Fruit fly (Drosophila melanogaster) whole organism, embryonic: ENCODE results near the gene CG13369.

Source experiments
- CG10366 ChIP-seq: fragments of 200-800 bp; sonication (Bioruptor generic); IDR thresholded peaks from 2 replicates; pipeline ENCODE4 v1.3.6; 2022; ENCODE audit warnings: missing biosample characterization, missing genetic modification characterization
- CG10462 ChIP-seq: fragments of 200-800 bp; sonication (Bioruptor generic); optimal IDR thresholded peaks from 2 replicates; lab custom pipeline; 2016; ENCODE audit warnings: missing biosample characterization, missing genetic modification characterization
- CG10654 ChIP-seq: fragments of 200-800 bp; sonication (Bioruptor generic); optimal IDR thresholded peaks from 2 replicates; lab custom pipeline; 2016; ENCODE audit warnings: missing biosample characterization, missing genetic modification characterization
- CG11085 ChIP-seq: fragments of 200-800 bp; sonication (Bioruptor generic); IDR thresholded peaks from 2 replicates; pipeline ENCODE4 v1.3.6; 2022; ENCODE audit warnings: missing biosample characterization, missing genetic modification characterization
- CG11093 ChIP-seq: fragments of 200-800 bp; sonication (Bioruptor generic); IDR thresholded peaks from 3 replicates; pipeline ENCODE4 v1.3.6; 2022; ENCODE audit warnings: missing biosample characterization, missing genetic modification characterization
- CG11398 ChIP-seq: fragments of 200-800 bp; sonication (Bioruptor generic); optimal IDR thresholded peaks from 2 replicates; lab custom pipeline; 2016; ENCODE audit warnings: missing biosample characterization, missing genetic modification characterization
- CG1233 ChIP-seq: fragments of 200-800 bp; sonication (Bioruptor generic); optimal IDR thresholded peaks from 4 replicates; lab custom pipeline; 2018; ENCODE audit warnings: missing biosample characterization, mild to moderate bottlenecking, missing genetic modification characterization
- CG15011 ChIP-seq: fragments of 200-800 bp; sonication (Bioruptor generic); optimal IDR thresholded peaks from 3 replicates; lab custom pipeline; 2018; ENCODE audit warnings: missing biosample characterization, mild to moderate bottlenecking, missing genetic modification characterization
- CG15601 ChIP-seq: fragments of 200-800 bp; sonication (Bioruptor generic); optimal IDR thresholded peaks from 3 replicates; lab custom pipeline; 2019; ENCODE audit warnings: missing biosample characterization, mild to moderate bottlenecking, missing genetic modification characterization, moderate library complexity
- CG15696 ChIP-seq: fragments of 200-800 bp; sonication (Bioruptor generic); optimal IDR thresholded peaks from 2 replicates; lab custom pipeline; 2019; ENCODE audit warnings: missing biosample characterization, mild to moderate bottlenecking, missing genetic modification characterization, moderate library complexity
- CG1602 ChIP-seq: fragments of 200-800 bp; sonication (Bioruptor generic); optimal IDR thresholded peaks from 3 replicates; lab custom pipeline; 2016; ENCODE audit warnings: missing biosample characterization, missing genetic modification characterization
- CG16813 ChIP-seq: fragments of 200-800 bp; sonication (Bioruptor generic); IDR thresholded peaks from 3 replicates; pipeline ENCODE4 v1.3.6; 2022; ENCODE audit warnings: missing biosample characterization, missing genetic modification characterization; ENCODE audit not compliant: partially characterized antibody
- CG16815 ChIP-seq: fragments of 200-800 bp; sonication (Bioruptor generic); optimal IDR thresholded peaks from 3 replicates; lab custom pipeline; 2017; ENCODE audit warnings: missing biosample characterization, mild to moderate bottlenecking, missing genetic modification characterization
- CG17568 ChIP-seq: fragments of 200-800 bp; sonication (Bioruptor generic); optimal IDR thresholded peaks from 2 replicates; lab custom pipeline; 2018; ENCODE audit warnings: missing biosample characterization, mild to moderate bottlenecking, missing genetic modification characterization, moderate library complexity
- CG34422 ChIP-seq: fragments of 200-800 bp; sonication (Bioruptor generic); IDR thresholded peaks from 3 replicates; pipeline ENCODE4 v1.3.6; 2022; ENCODE audit warnings: missing biosample characterization, missing genetic modification characterization
- CG4282 ChIP-seq: fragments of 200-800 bp; sonication (Bioruptor generic); optimal IDR thresholded peaks from 2 replicates; lab custom pipeline; 2016; ENCODE audit warnings: missing biosample characterization, missing genetic modification characterization
- CG4328 ChIP-seq: fragments of 200-800 bp; sonication (Bioruptor generic); optimal IDR thresholded peaks from 3 replicates; lab custom pipeline; 2017; ENCODE audit warnings: missing biosample characterization, missing genetic modification reagents, missing genetic modification characterization
- CG4360 ChIP-seq: fragments of 200-800 bp; sonication (Bioruptor generic); IDR thresholded peaks from 2 replicates; pipeline ENCODE4 v1.3.6; 2022; ENCODE audit warnings: missing biosample characterization, missing genetic modification characterization
- CG4424 ChIP-seq: fragments of 200-800 bp; sonication (Bioruptor generic); optimal IDR thresholded peaks from 3 replicates; lab custom pipeline; 2016; ENCODE audit warnings: missing biosample characterization, missing genetic modification characterization
- CG4617 ChIP-seq: fragments of 200-800 bp; sonication (Bioruptor generic); optimal IDR thresholded peaks from 3 replicates; lab custom pipeline; 2016; ENCODE audit warnings: missing biosample characterization, missing genetic modification characterization, borderline replicate concordance
- CG4730 ChIP-seq: fragments of 200-800 bp; sonication (Bioruptor generic); IDR thresholded peaks from 2 replicates; pipeline ENCODE4 v1.3.6; 2022; ENCODE audit warnings: missing biosample characterization, missing genetic modification characterization
- CG4854 ChIP-seq: fragments of 200-800 bp; sonication (Bioruptor generic); optimal IDR thresholded peaks from 2 replicates; lab custom pipeline; 2016; ENCODE audit warnings: missing biosample characterization, missing genetic modification characterization, inconsistent platforms
- CG6272 ChIP-seq: fragments of 200-800 bp; sonication (Bioruptor generic); IDR thresholded peaks from 2 replicates; pipeline ENCODE4 v1.3.6; 2022; ENCODE audit warnings: missing biosample characterization, missing genetic modification characterization
- CG8924 ChIP-seq: fragments of 200-800 bp; optimal IDR thresholded peaks from 3 replicates; lab custom pipeline; 2019; ENCODE audit warnings: missing biosample characterization, mild to moderate bottlenecking, missing genetic modification characterization, moderate library complexity
- Doc3 ChIP-seq: fragments of 200-800 bp; sonication (Bioruptor generic); IDR thresholded peaks from 3 replicates; pipeline ENCODE4 v1.3.6; 2022; ENCODE audit warnings: missing biosample characterization, missing genetic modification characterization; ENCODE audit not compliant: partially characterized antibody
- Dp ChIP-seq: fragments of 200-800 bp; sonication (Bioruptor generic); optimal IDR thresholded peaks from 2 replicates; lab custom pipeline; 2018; ENCODE audit warnings: missing biosample characterization, mild to moderate bottlenecking, missing genetic modification characterization, moderate library complexity
- Fer3 ChIP-seq: fragments of 200-800 bp; sonication (Bioruptor generic); optimal IDR thresholded peaks from 2 replicates; lab custom pipeline; 2018; ENCODE audit warnings: missing biosample characterization, mild to moderate bottlenecking, missing genetic modification characterization, moderate library complexity
- Gug ChIP-seq: fragments of 200-800 bp; sonication (Bioruptor generic); IDR thresholded peaks from 4 replicates; pipeline ENCODE4 v1.3.6; 2022; ENCODE audit warnings: missing biosample characterization, missing genetic modification characterization
- HmgZ ChIP-seq: fragments of 200-800 bp; sonication (Bioruptor generic); optimal IDR thresholded peaks from 2 replicates; lab custom pipeline; 2018; ENCODE audit warnings: missing biosample characterization, mild to moderate bottlenecking, missing genetic modification characterization
- MESR4 ChIP-seq: fragments of 200-800 bp; sonication (Bioruptor generic); optimal IDR thresholded peaks from 2 replicates; lab custom pipeline; 2018; ENCODE audit warnings: missing biosample characterization, mild to moderate bottlenecking, missing genetic modification characterization, moderate library complexity
- NfI ChIP-seq: fragments of 200-800 bp; sonication (Bioruptor generic); optimal IDR thresholded peaks from 3 replicates; lab custom pipeline; 2018; ENCODE audit warnings: missing biosample characterization, mild to moderate bottlenecking, missing genetic modification characterization, moderate library complexity
- Rfx ChIP-seq: fragments of 200-800 bp; sonication (Bioruptor generic); IDR thresholded peaks from 2 replicates; pipeline ENCODE4 v1.3.6; 2022; ENCODE audit warnings: missing biosample characterization, missing genetic modification characterization
- Side ChIP-seq: fragments of 200-800 bp; sonication (Bioruptor generic); optimal IDR thresholded peaks from 2 replicates; lab custom pipeline; 2016; ENCODE audit warnings: missing biosample characterization, missing genetic modification characterization
- Sin3A ChIP-seq: fragments of >200 bp; optimal IDR thresholded peaks from 2 replicates; lab custom pipeline; 2018
- TFAM ChIP-seq: fragments of 200-800 bp; sonication (Bioruptor generic); optimal IDR thresholded peaks from 2 replicates; lab custom pipeline; 2017; ENCODE audit warnings: missing biosample characterization, missing genetic modification characterization, inconsistent platforms
- Usf ChIP-seq: fragments of 200-800 bp; sonication (Bioruptor generic); optimal IDR thresholded peaks from 2 replicates; lab custom pipeline; 2017; ENCODE audit warnings: missing genotype, missing biosample characterization, missing genetic modification characterization
- Vsx1 ChIP-seq: fragments of 200-800 bp; sonication (Bioruptor generic); optimal IDR thresholded peaks from 2 replicates; lab custom pipeline; 2017; ENCODE audit warnings: missing biosample characterization, mild to moderate bottlenecking, missing genetic modification characterization, missing genetic modification reagents
- chn ChIP-seq: fragments of 200-800 bp; sonication (Bioruptor generic); optimal IDR thresholded peaks from 2 replicates; lab custom pipeline; 2016; ENCODE audit warnings: missing biosample characterization, missing genetic modification characterization
- crp ChIP-seq, 2 experiments: fragments of 200-800 bp; sonication (Bioruptor generic); optimal IDR thresholded peaks; 2 replicates in 1 of 2; 3 replicates in 1 of 2; lab custom pipeline; 2017; ENCODE audit warnings: missing biosample characterization in 2 of 2, missing genetic modification characterization in 2 of 2, mild to moderate bottlenecking in 1 of 2, moderate library complexity in 1 of 2
- disco-r ChIP-seq: fragments of 200-800 bp; sonication (Bioruptor generic); optimal IDR thresholded peaks from 2 replicates; lab custom pipeline; 2016; ENCODE audit warnings: missing biosample characterization, missing genetic modification characterization
- dmrt11E ChIP-seq: fragments of 200-800 bp; sonication (Bioruptor generic); optimal IDR thresholded peaks from 3 replicates; lab custom pipeline; 2018; ENCODE audit warnings: missing biosample characterization, mild to moderate bottlenecking, missing genetic modification characterization, moderate library complexity
- emc ChIP-seq: fragments of 200-800 bp; sonication (Bioruptor generic); optimal IDR thresholded peaks from 2 replicates; lab custom pipeline; 2016; ENCODE audit warnings: missing biosample characterization, missing genetic modification characterization
- h ChIP-seq: fragments of >200 bp; optimal IDR thresholded peaks from 2 replicates; lab custom pipeline; 2017
- inv ChIP-seq: fragments of 200-800 bp; sonication (Bioruptor generic); IDR thresholded peaks from 2 replicates; pipeline ENCODE4 v1.3.6; 2022; ENCODE audit warnings: missing biosample characterization, missing genetic modification characterization; ENCODE audit not compliant: partially characterized antibody
- kah ChIP-seq: fragments of 200-800 bp; sonication (Bioruptor generic); optimal IDR thresholded peaks from 2 replicates; lab custom pipeline; 2018; ENCODE audit warnings: missing biosample characterization, mild to moderate bottlenecking, missing genetic modification characterization
- klu ChIP-seq: fragments of 200-800 bp; sonication (Bioruptor generic); IDR thresholded peaks from 2 replicates; pipeline ENCODE4 v1.3.6; 2022; ENCODE audit warnings: missing biosample characterization, missing genetic modification characterization
- pita ChIP-seq: fragments of 200-800 bp; sonication (Bioruptor generic); optimal IDR thresholded peaks from 2 replicates; lab custom pipeline; 2017; ENCODE audit warnings: missing biosample characterization, mild to moderate bottlenecking, missing genetic modification characterization
- slou ChIP-seq: fragments of 200-800 bp; sonication (Bioruptor generic); optimal IDR thresholded peaks from 3 replicates; lab custom pipeline; 2016; ENCODE audit warnings: missing biosample characterization, missing genetic modification characterization
- sug ChIP-seq: fragments of 200-800 bp; optimal IDR thresholded peaks from 2 replicates; lab custom pipeline; 2019; ENCODE audit warnings: missing biosample characterization, mild to moderate bottlenecking, missing genetic modification characterization, moderate library complexity
- tin ChIP-seq: fragments of 200-800 bp; sonication (Bioruptor generic); optimal IDR thresholded peaks from 3 replicates; lab custom pipeline; 2016; ENCODE audit warnings: missing biosample characterization, missing genetic modification characterization
- zfh2 ChIP-seq: fragments of 200-800 bp; sonication (Bioruptor generic); optimal IDR thresholded peaks from 2 replicates; lab custom pipeline; 2016; ENCODE audit warnings: missing biosample characterization, missing genetic modification characterization

The CG13369 gene

dm6 chrX:621132-621555 is 2.1 kb upstream of the CG13369 start, which contains the start of the genes CG13365 and Vsp37A (continued):
- TF ChIP-seq CG15601 (tag; lab: Kevin White, UChicago) (peak; percentile 38), CG17568 (GFP tag; lab: Kevin White, UChicago) (no peak), CG10462 (GFP tag; lab: Kevin White, UChicago) (no peak), Fer3 (tag; lab: Kevin White, UChicago) (peak; percentile 39), CG4282 (GFP tag; lab: Kevin White, UChicago) (peak; percentile 49), chn (GFP tag; lab: Kevin White, UChicago) (peak; percentile 21), Rfx (peak; percentile 39; the same call in 1 of the 2 replicates), CG10654 (GFP tag; lab: Kevin White, UChicago) (no peak), CG11398 (GFP tag; lab: Kevin White, UChicago) (no peak), kah (no peak), NfI (peak; percentile 33), sug (tag; lab: Kevin White, UChicago) (peak; percentile 72), CG1602 (GFP tag; lab: Kevin White, UChicago) (peak; percentile 26), CG34422 (GFP tag; lab: Robert Waterston, UW) (peak; percentile 52; the same call in 1 of the 3 replicates), crp (GFP tag; optimal IDR thresholded peaks at IDR 0.05; lab: Kevin White, UChicago) (peak; percentile 7 to 81), MESR4 (no peak), CG4328 (GFP tag; lab: Kevin White, UChicago) (peak; percentile 46), CG8924 (tag; lab: Kevin White, UChicago) (peak; percentile 28), pita (GFP tag; lab: Kevin White, UChicago) (peak; percentile 45), CG4730 (GFP tag; lab: Robert Waterston, UW) (peak; percentile 35; the same call in 1 of the 2 replicates), TFAM (GFP tag; lab: Kevin White, UChicago) (no peak), CG15696 (peak; percentile 58), Gug (GFP tag; lab: Robert Waterston, UW) (no peak), CG4617 (GFP tag; lab: Kevin White, UChicago) (peak; percentile 55), CG1233 (GFP tag; lab: Kevin White, UChicago) (peak; percentile 50), disco-r (GFP tag; lab: Kevin White, UChicago) (peak; percentile 24), CG15011 (GFP tag; lab: Kevin White, UChicago) (no peak), CG11085 (GFP tag; lab: Robert Waterston, UW) (peak; percentile 60; the same call in 1 of the 2 replicates), zfh2 (GFP tag; lab: Kevin White, UChicago) (peak; percentile 51), CG10366 (GFP tag; lab: Robert Waterston, UW) (peak; percentile 20; the same call in 1 of the 2 replicates), tin (GFP tag; lab: Kevin White, UChicago) (peak; percentile 36), Sin3A (lab: Kevin White, UChicago) (peak; percentile 93), dmrt11E (tag; lab: Kevin White, UChicago) (peak; percentile 36), Side (GFP tag; lab: Kevin White, UChicago) (peak; percentile 48), Dp (GFP tag; lab: Kevin White, UChicago) (peak; percentile 34), CG6272 (GFP tag; lab: Robert Waterston, UW) (no peak), Usf (no peak), CG16813 (GFP tag; lab: Robert Waterston, UW) (no peak), Vsx1 (GFP tag; lab: Kevin White, UChicago) (no peak), Doc3 (no peak), CG11093 (GFP tag; lab: Robert Waterston, UW) (0 out of 3 replicates have a peak, but pooled peaks have one; percentile 13), klu (GFP tag; lab: Robert Waterston, UW) (peak; percentile 29; the same call in 1 of the 2 replicates), h (lab: Kevin White, UChicago) (no peak), emc (GFP tag; lab: Kevin White, UChicago) (peak; percentile 3), slou (GFP tag; lab: Kevin White, UChicago) (peak; percentile 7), CG4424 (GFP tag; lab: Kevin White, UChicago) (peak; percentile 42), CG4360 (peak; percentile 22; the same call in 1 of the 2 replicates), CG4854 (GFP tag; lab: Kevin White, UChicago) (no peak), HmgZ (tag; lab: Kevin White, UChicago) (peak; percentile 66), CG16815 (GFP tag; lab: Kevin White, UChicago) (no peak), inv (GFP tag; lab: Robert Waterston, UW) (no peak)
